Worm (Caenorhabditis elegans): ENCODE data around the gene ugt-15.

DNA sequence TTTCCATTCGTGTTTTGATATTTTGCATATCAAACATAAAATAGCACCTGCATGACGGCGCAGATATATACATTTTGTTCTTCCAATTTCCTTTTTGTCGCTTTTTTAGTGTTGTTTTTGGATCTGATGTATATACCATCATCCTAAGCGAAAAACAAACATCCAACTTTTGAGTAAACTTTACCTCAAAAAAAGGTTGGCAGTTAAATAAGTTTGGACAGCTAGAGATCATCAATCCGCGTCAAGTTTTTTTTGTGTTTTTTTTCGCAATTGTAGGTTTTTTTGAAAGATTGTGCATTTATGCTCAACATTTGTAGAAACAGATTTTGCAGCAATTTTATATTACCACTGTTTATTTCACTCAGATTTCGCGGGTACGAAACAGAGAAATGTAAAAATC lies 44.4 kb downstream of the ugt-15 start, which contains the start of gene bus-19:
- TF ChIP-seq ref-1 (GFP tag; conservative IDR thresholded peaks at IDR 0.05) (no peak), tab-1 (GFP tag; IDR thresholded peaks at IDR 0.05) (no peak), ztf-23 (GFP tag; IDR thresholded peaks at IDR 0.05) (no peak), cog-1 (tag; optimal IDR thresholded peaks at IDR 0.05) (no peak)

Data from whole organism, midembryonic.